Worm (Caenorhabditis elegans): ENCODE measurements around the gene siah-1.
A peak's percentile ranks its signal among the peaks of the same experiment; 100 is the strongest.

Gene siah-1

DNA sequence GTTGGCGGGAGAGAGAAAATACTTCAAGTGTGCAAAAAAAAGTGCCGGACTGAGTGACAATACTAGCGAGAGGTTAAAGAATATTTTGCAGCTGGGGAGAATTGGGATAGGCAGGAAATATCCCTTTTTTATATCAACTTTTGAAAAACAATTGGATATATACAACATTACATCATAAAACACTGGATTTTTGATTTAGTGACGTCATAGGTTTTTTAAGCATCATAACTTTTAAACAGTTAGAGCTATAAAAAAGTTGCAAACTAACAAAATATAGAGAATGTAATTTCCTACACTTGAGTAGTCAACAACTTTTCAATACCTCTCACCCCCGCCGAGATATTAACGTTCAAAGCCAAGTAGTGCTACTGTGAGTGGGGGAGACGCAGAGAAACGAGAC lies 33.1 kb upstream of the siah-1 start:
- no peak for TF ChIP-seq mab-5 (tag; optimal IDR thresholded peaks at IDR 0.05)
- no peak for TF ChIP-seq nhr-2 (tag; optimal IDR thresholded peaks at IDR 0.05)
- no peak for TF ChIP-seq ceh-39 (tag; optimal IDR thresholded peaks at IDR 0.05)
- TF ChIP-seq lsy-2 (tag; optimal IDR thresholded peaks at IDR 0.05) = no peak
- TF ChIP-seq zip-8 (tag; optimal IDR thresholded peaks at IDR 0.05) = peak; percentile 94
- no peak for TF ChIP-seq nhr-237 (tag; optimal IDR thresholded peaks at IDR 0.05)

DNA sequence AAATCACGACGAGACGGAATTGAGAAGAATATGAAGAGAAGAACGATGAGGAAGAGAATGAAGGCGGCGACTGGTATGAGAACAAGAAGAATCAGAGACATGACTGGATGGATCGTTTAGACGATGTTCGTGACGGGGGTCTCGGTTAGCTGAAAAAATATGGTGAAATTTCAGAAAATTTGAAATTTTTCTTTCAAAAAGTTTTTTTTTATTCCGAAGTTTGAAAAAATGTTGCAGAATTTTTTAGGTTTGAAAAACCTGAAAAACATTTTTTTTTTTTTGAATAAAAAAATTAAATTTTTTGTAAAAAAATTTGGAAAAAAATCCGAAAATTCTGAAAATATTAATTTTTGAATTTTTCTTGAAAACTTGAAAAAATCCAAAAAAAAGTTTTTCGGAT lies 24.8 kb upstream of the siah-1 start, which contains the start of gene Y37E11AM.3:
Gene Y37E11AM.3, minus strand, starts transcription at position 101 of the 400 bp plus-strand sequence.
- TF ChIP-seq bed-3 (GFP tag; optimal IDR thresholded peaks at IDR 0.05) (no peak), nhr-28 (tag; optimal IDR thresholded peaks at IDR 0.05) (no peak), M03D4.4 (tag; optimal IDR thresholded peaks at IDR 0.05) (no peak), zip-8 (tag; optimal IDR thresholded peaks at IDR 0.05) (no peak), ztf-11 (tag; optimal IDR thresholded peaks at IDR 0.05) (no peak), pha-4 (tag; optimal IDR thresholded peaks at IDR 0.05) (no peak), ces-1 (GFP tag; optimal IDR thresholded peaks at IDR 0.05) (no peak)

- TF ChIP-seq nhr-12 (tag; optimal IDR thresholded peaks at IDR 0.05) (no peak), elt-1 (tag; optimal IDR thresholded peaks at IDR 0.05; ENCODE audit: borderline replicate concordance, insufficient read depth) (no peak), snpc-4 (tag; optimal IDR thresholded peaks at IDR 0.05) (no peak), nhr-28 (tag; optimal IDR thresholded peaks at IDR 0.05) (no peak), pha-4 (tag; optimal IDR thresholded peaks at IDR 0.05) (peak; percentile 72), lin-13 (tag; optimal IDR thresholded peaks at IDR 0.05) (no peak)
Observed at ce11 chrIV:3720644-3721043, 23.2 kb upstream of the siah-1 start.

ce11 chrIV:3721973-3722372 lies 21.9 kb upstream of the siah-1 start:
- no peak for TF ChIP-seq unc-62 (GFP tag; optimal IDR thresholded peaks at IDR 0.05)
- no peak for TF ChIP-seq drap-1 (GFP tag; optimal IDR thresholded peaks at IDR 0.05)
- TF ChIP-seq blmp-1 (tag; optimal IDR thresholded peaks at IDR 0.05) = no peak
- TF ChIP-seq ceh-83 (GFP tag; optimal IDR thresholded peaks at IDR 0.05) = no peak

ce11 chrIV:3722690-3723089 lies 21.2 kb upstream of the siah-1 start, which contains the start of gene Y37E11AM.4:
Y37E11AM.4 (minus strand) TSS chrIV:3722790.
- TF ChIP-seq drap-1 (GFP tag; optimal IDR thresholded peaks at IDR 0.05) = no peak
- no peak for TF ChIP-seq hlh-1 (tag; optimal IDR thresholded peaks at IDR 0.05)
- no peak for TF ChIP-seq ces-1 (GFP tag; optimal IDR thresholded peaks at IDR 0.05)
- TF ChIP-seq sem-2 (GFP tag; optimal IDR thresholded peaks at IDR 0.05) = no peak
- no peak for TF ChIP-seq cnd-1 (tag; optimal IDR thresholded peaks at IDR 0.05)
- no peak for TF ChIP-seq blmp-1 (tag; optimal IDR thresholded peaks at IDR 0.05)
- TF ChIP-seq ceh-39 (tag; optimal IDR thresholded peaks at IDR 0.05) = no peak
- TF ChIP-seq flh-1 (GFP tag; optimal IDR thresholded peaks at IDR 0.05) = no peak
- TF ChIP-seq zip-8 (tag; optimal IDR thresholded peaks at IDR 0.05) = no peak
- no peak for TF ChIP-seq lin-13 (tag; optimal IDR thresholded peaks at IDR 0.05)
- TF ChIP-seq mls-2 (tag; optimal IDR thresholded peaks at IDR 0.05) = no peak
- no peak for TF ChIP-seq lsy-2 (tag; optimal IDR thresholded peaks at IDR 0.05)
- TF ChIP-seq ztf-11 (tag; optimal IDR thresholded peaks at IDR 0.05) = no peak
- no peak for TF ChIP-seq unc-62 (GFP tag; optimal IDR thresholded peaks at IDR 0.05)
- TF ChIP-seq elt-1 (tag; optimal IDR thresholded peaks at IDR 0.05; ENCODE audit: borderline replicate concordance, insufficient read depth) = no peak
- TF ChIP-seq M03D4.4 (tag; optimal IDR thresholded peaks at IDR 0.05) = no peak

DNA sequence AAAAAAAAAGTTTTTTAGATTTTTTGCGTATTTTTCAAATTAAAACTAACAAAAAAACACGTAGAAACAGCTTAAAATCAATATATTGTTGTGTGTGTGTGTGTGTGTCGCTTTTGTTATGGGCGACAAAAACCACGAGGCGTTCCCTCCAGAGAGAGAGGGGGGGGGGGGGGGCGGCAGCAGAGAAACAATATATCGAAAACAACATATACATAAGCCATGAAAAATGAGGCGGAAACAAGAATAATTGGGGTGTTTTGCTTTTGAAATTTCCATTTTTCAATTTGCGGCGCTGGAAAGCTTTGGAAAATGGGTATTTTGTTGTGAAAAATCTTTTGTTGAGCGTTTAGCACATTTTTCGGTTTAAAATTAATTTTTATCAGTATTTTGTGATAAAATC lies 18.5 kb upstream of the siah-1 start, which contains the start of gene Y37E11AM.2:
Gene Y37E11AM.2, minus strand, starts transcription at position 101 of the 400 bp plus-strand sequence.
- TF ChIP-seq ztf-11 (tag; optimal IDR thresholded peaks at IDR 0.05) (no peak), zip-8 (tag; optimal IDR thresholded peaks at IDR 0.05) (no peak), nhr-28 (tag; optimal IDR thresholded peaks at IDR 0.05) (no peak), pha-4 (tag; optimal IDR thresholded peaks at IDR 0.05) (no peak), lin-13 (tag; optimal IDR thresholded peaks at IDR 0.05) (no peak), mab-5 (tag; optimal IDR thresholded peaks at IDR 0.05) (no peak), lsy-2 (tag; optimal IDR thresholded peaks at IDR 0.05) (no peak), nhr-237 (tag; optimal IDR thresholded peaks at IDR 0.05) (no peak), lin-32 (GFP tag; optimal IDR thresholded peaks at IDR 0.05) (no peak), unc-62 (GFP tag; optimal IDR thresholded peaks at IDR 0.05) (no peak), blmp-1 (tag; optimal IDR thresholded peaks at IDR 0.05) (no peak), tbx-8 (GFP tag; optimal IDR thresholded peaks at IDR 0.05) (no peak), unc-39 (tag; optimal IDR thresholded peaks at IDR 0.05) (no peak), ceh-83 (GFP tag; optimal IDR thresholded peaks at IDR 0.05) (no peak), elt-3 (tag; optimal IDR thresholded peaks at IDR 0.05) (no peak), unc-120 (tag; optimal IDR thresholded peaks at IDR 0.05; ENCODE audit: poor library complexity, severe bottlenecking) (no peak)

Data from whole organism, mixed stage, embryonic.